Fruit fly (Drosophila melanogaster) whole organism, embryonic: ENCODE measurements around the gene Lamtor4.

Experiments used
- Atf6 ChIP-seq: fragments of 200-800 bp; sonication (Bioruptor generic); IDR thresholded peaks from 2 replicates; pipeline ENCODE4 v1.3.6; 2022; ENCODE audit warnings: missing biosample characterization, missing genetic modification characterization
- Bteb2 ChIP-seq: fragments of 200-800 bp; sonication (Bioruptor generic); optimal IDR thresholded peaks from 2 replicates; lab custom pipeline; 2016; ENCODE audit warnings: missing biosample characterization, missing genetic modification characterization
- CG10267 ChIP-seq: fragments of 200-800 bp; sonication (Bioruptor generic); optimal IDR thresholded peaks from 2 replicates; lab custom pipeline; 2018; ENCODE audit warnings: missing biosample characterization, mild to moderate bottlenecking, missing genetic modification characterization, moderate library complexity
- CG11247 ChIP-seq: fragments of 200-800 bp; sonication (Bioruptor generic); IDR thresholded peaks from 2 replicates; pipeline ENCODE4 v1.3.6; 2022; ENCODE audit warnings: missing biosample characterization, missing genetic modification characterization
- CG11723 ChIP-seq: fragments of 200-800 bp; sonication (Bioruptor generic); optimal IDR thresholded peaks from 2 replicates; lab custom pipeline; 2017; ENCODE audit warnings: missing biosample characterization, mild to moderate bottlenecking, missing genetic modification characterization
- CG12236 ChIP-seq: fragments of 200-800 bp; sonication (Bioruptor generic); optimal IDR thresholded peaks from 2 replicates; lab custom pipeline; 2016; ENCODE audit warnings: missing biosample characterization, missing genetic modification characterization
- CG12942 ChIP-seq: fragments of 200-800 bp; sonication (Bioruptor generic); optimal IDR thresholded peaks from 3 replicates; lab custom pipeline; 2016; ENCODE audit warnings: missing biosample characterization, missing genetic modification characterization
- CG1603 ChIP-seq: fragments of 200-800 bp; sonication (Bioruptor generic); optimal IDR thresholded peaks from 2 replicates; lab custom pipeline; 2019; ENCODE audit warnings: missing biosample characterization, mild to moderate bottlenecking, missing genetic modification characterization, moderate library complexity
- CG17912 ChIP-seq: fragments of 200-800 bp; sonication (Bioruptor generic); optimal IDR thresholded peaks from 2 replicates; lab custom pipeline; 2018; ENCODE audit warnings: missing biosample characterization, mild to moderate bottlenecking, missing genetic modification characterization
- CG18619 ChIP-seq: fragments of 200-800 bp; sonication (Bioruptor generic); optimal IDR thresholded peaks from 3 replicates; lab custom pipeline; 2017; ENCODE audit warnings: missing biosample characterization, mild to moderate bottlenecking, missing genetic modification characterization
- CG2875 ChIP-seq: fragments of 200-800 bp; sonication (Bioruptor generic); optimal IDR thresholded peaks from 2 replicates; lab custom pipeline; 2017; ENCODE audit warnings: missing biosample characterization, mild to moderate bottlenecking, missing genetic modification characterization, missing genetic modification reagents
- CG3163 ChIP-seq: fragments of 200-800 bp; sonication (Bioruptor generic); optimal IDR thresholded peaks from 3 replicates; lab custom pipeline; 2016; ENCODE audit warnings: missing biosample characterization, missing genetic modification characterization
- CG34422 ChIP-seq: fragments of 200-800 bp; sonication (Bioruptor generic); IDR thresholded peaks from 3 replicates; pipeline ENCODE4 v1.3.6; 2022; ENCODE audit warnings: missing biosample characterization, missing genetic modification characterization
- CG42726 ChIP-seq: fragments of 200-800 bp; sonication (Bioruptor generic); IDR thresholded peaks from 2 replicates; pipeline ENCODE4 v1.3.6; 2022; ENCODE audit warnings: missing biosample characterization, missing genetic modification characterization; ENCODE audit not compliant: partially characterized antibody
- CG5953 ChIP-seq: fragments of 200-800 bp; sonication (Bioruptor generic); IDR thresholded peaks from 2 replicates; pipeline ENCODE4 v1.3.6; 2022; ENCODE audit warnings: missing biosample characterization, missing genetic modification characterization
- CG8281 ChIP-seq: fragments of 200-800 bp; sonication (Bioruptor generic); optimal IDR thresholded peaks from 2 replicates; lab custom pipeline; 2018; ENCODE audit warnings: missing biosample characterization, mild to moderate bottlenecking, missing genetic modification characterization, moderate library complexity
- CG8290 ChIP-seq, 3 experiments: fragments of 200-800 bp; sonication (Bioruptor generic); optimal IDR thresholded peaks; 2 replicates each; lab custom pipeline; 2016 to 2019; ENCODE audit warnings: missing biosample characterization in 3 of 3, missing genetic modification characterization in 3 of 3, mild to moderate bottlenecking in 2 of 3, moderate library complexity in 1 of 3
- Dp ChIP-seq: fragments of 200-800 bp; sonication (Bioruptor generic); optimal IDR thresholded peaks from 2 replicates; lab custom pipeline; 2018; ENCODE audit warnings: missing biosample characterization, mild to moderate bottlenecking, missing genetic modification characterization, moderate library complexity
- Ets65A ChIP-seq: fragments of 200-800 bp; sonication (Bioruptor generic); peaks from one replicate; lab custom pipeline; 2016; ENCODE audit warnings: missing biosample characterization, missing genetic modification characterization
- GATAe ChIP-seq: fragments of 200-800 bp; sonication (Bioruptor generic); conservative IDR thresholded peaks from 2 replicates; pipeline ENCODE4 v1.3.6; 2022; ENCODE audit warnings: missing biosample characterization, missing genetic modification characterization
- Hr51 ChIP-seq, 2 experiments: fragments of 200-800 bp; sonication (Bioruptor generic); optimal IDR thresholded peaks; 2 replicates in 1 of 2; 3 replicates in 1 of 2; lab custom pipeline; 2016 to 2018; ENCODE audit warnings: missing biosample characterization in 2 of 2, missing genetic modification characterization in 2 of 2, mild to moderate bottlenecking in 1 of 2, moderate library complexity in 1 of 2
- Opbp ChIP-seq: fragments of 200-800 bp; sonication (Bioruptor generic); IDR thresholded peaks from 3 replicates; pipeline ENCODE4 v1.3.6; 2022; ENCODE audit warnings: missing biosample characterization, missing genetic modification characterization; ENCODE audit not compliant: partially characterized antibody
- Ravus ChIP-seq: fragments of 200-800 bp; sonication (Bioruptor generic); IDR thresholded peaks from 2 replicates; pipeline ENCODE4 v1.3.6; 2022; ENCODE audit warnings: missing biosample characterization, missing genetic modification characterization
- bigmax ChIP-seq: fragments of 200-800 bp; sonication (Bioruptor generic); optimal IDR thresholded peaks from 2 replicates; lab custom pipeline; 2018; ENCODE audit warnings: missing biosample characterization, mild to moderate bottlenecking, missing genetic modification characterization
- bsh ChIP-seq, 2 experiments: fragments of 200-800 bp; sonication (Bioruptor generic); optimal IDR thresholded peaks; 2 replicates each; lab custom pipeline; 2017 to 2018; ENCODE audit warnings: mild to moderate bottlenecking in 2 of 2, missing biosample characterization in 2 of 2, missing genetic modification characterization in 2 of 2, moderate library complexity in 1 of 2
- chif ChIP-seq, 2 experiments: fragments of 200-800 bp; sonication (Bioruptor generic); optimal IDR thresholded peaks; 3 replicates each; lab custom pipeline; 2016; ENCODE audit warnings: missing biosample characterization in 2 of 2, missing genetic modification characterization in 2 of 2
- chn ChIP-seq: fragments of 200-800 bp; sonication (Bioruptor generic); optimal IDR thresholded peaks from 2 replicates; lab custom pipeline; 2016; ENCODE audit warnings: missing biosample characterization, missing genetic modification characterization
- da ChIP-seq: fragments of 200-800 bp; sonication (Bioruptor generic); optimal IDR thresholded peaks from 2 replicates; lab custom pipeline; 2016; ENCODE audit warnings: missing biosample characterization, missing genetic modification characterization
- en ChIP-seq: fragments of 200-800 bp; sonication (Bioruptor generic); optimal IDR thresholded peaks from 2 replicates; lab custom pipeline; 2016; ENCODE audit warnings: missing biosample characterization, missing genetic modification characterization
- eyg ChIP-seq: fragments of 200-800 bp; sonication (Bioruptor generic); optimal IDR thresholded peaks from 3 replicates; lab custom pipeline; 2016; ENCODE audit warnings: missing biosample characterization, missing genetic modification characterization
- fd96Cb ChIP-seq: fragments of 200-800 bp; sonication (Bioruptor generic); optimal IDR thresholded peaks from 2 replicates; lab custom pipeline; 2018; ENCODE audit warnings: missing biosample characterization, mild to moderate bottlenecking, missing genetic modification characterization, moderate library complexity
- ftz-f1 ChIP-seq: fragments of 200-800 bp; sonication (Bioruptor generic); optimal IDR thresholded peaks from 2 replicates; lab custom pipeline; 2016; ENCODE audit warnings: missing biosample characterization, missing genetic modification characterization
- gcm ChIP-seq: fragments of 200-800 bp; sonication (Bioruptor generic); optimal IDR thresholded peaks from 2 replicates; lab custom pipeline; 2019; ENCODE audit warnings: missing biosample characterization, mild to moderate bottlenecking, missing genetic modification characterization, moderate library complexity
- ken ChIP-seq: fragments of 200-800 bp; sonication (Bioruptor generic); IDR thresholded peaks from 3 replicates; pipeline ENCODE4 v1.3.6; 2022; ENCODE audit warnings: missing biosample characterization, missing genetic modification characterization
- klu ChIP-seq: fragments of 200-800 bp; sonication (Bioruptor generic); IDR thresholded peaks from 2 replicates; pipeline ENCODE4 v1.3.6; 2022; ENCODE audit warnings: missing biosample characterization, missing genetic modification characterization
- lilli ChIP-seq: fragments of 200-800 bp; sonication (Bioruptor generic); optimal IDR thresholded peaks from 3 replicates; lab custom pipeline; 2016; ENCODE audit warnings: missing biosample characterization, missing genetic modification characterization
- oc ChIP-seq: fragments of 200-800 bp; sonication (Bioruptor generic); optimal IDR thresholded peaks from 2 replicates; lab custom pipeline; 2018; ENCODE audit warnings: missing biosample characterization, mild to moderate bottlenecking, missing genetic modification characterization, moderate library complexity
- org-1 ChIP-seq: fragments of 200-800 bp; sonication (Bioruptor generic); optimal IDR thresholded peaks from 2 replicates; lab custom pipeline; 2017; ENCODE audit warnings: missing biosample characterization, missing genetic modification characterization
- peb ChIP-seq: fragments of 200-800 bp; sonication (Bioruptor generic); IDR thresholded peaks from 2 replicates; pipeline ENCODE4 v1.3.6; 2022; ENCODE audit warnings: missing biosample characterization, missing genetic modification characterization
- pnt ChIP-seq: fragments of 200-800 bp; sonication (Bioruptor generic); optimal IDR thresholded peaks from 3 replicates; lab custom pipeline; 2016; ENCODE audit warnings: missing biosample characterization, missing genetic modification characterization
- schlank ChIP-seq: fragments of 200-800 bp; sonication (Bioruptor generic); optimal IDR thresholded peaks from 2 replicates; lab custom pipeline; 2018; ENCODE audit warnings: missing biosample characterization, mild to moderate bottlenecking, missing genetic modification characterization
- sim ChIP-seq: fragments of 200-800 bp; sonication (Bioruptor generic); IDR thresholded peaks from 2 replicates; pipeline ENCODE4 v1.3.6; 2022; ENCODE audit warnings: missing biosample characterization, missing genetic modification characterization
- sob ChIP-seq: fragments of 200-800 bp; sonication (Bioruptor generic); IDR thresholded peaks from 2 replicates; pipeline ENCODE4 v1.3.6; 2022; ENCODE audit warnings: missing biosample characterization, missing genetic modification characterization
- sr ChIP-seq: fragments of 200-800 bp; sonication (Bioruptor generic); IDR thresholded peaks from 3 replicates; pipeline ENCODE4 v1.3.6; 2022; ENCODE audit warnings: missing biosample characterization, missing genetic modification characterization
- tap ChIP-seq: fragments of 200-800 bp; optimal IDR thresholded peaks from 3 replicates; lab custom pipeline; 2019; ENCODE audit warnings: missing biosample characterization, mild to moderate bottlenecking, missing genetic modification characterization, moderate library complexity
- tgo ChIP-seq: fragments of 200-800 bp; sonication (Bioruptor generic); IDR thresholded peaks from 3 replicates; pipeline ENCODE4 v1.3.6; 2022; ENCODE audit warnings: missing biosample characterization, missing genetic modification characterization
- twi ChIP-seq: fragments of 200-800 bp; optimal IDR thresholded peaks from 2 replicates; lab custom pipeline; 2019; ENCODE audit warnings: missing biosample characterization, mild to moderate bottlenecking, missing genetic modification characterization, moderate library complexity
- unc-4 ChIP-seq: fragments of 200-800 bp; sonication (Bioruptor generic); IDR thresholded peaks from 2 replicates; pipeline ENCODE4 v1.3.6; 2022; ENCODE audit warnings: missing biosample characterization, missing genetic modification characterization; ENCODE audit not compliant: partially characterized antibody

Gene Lamtor4

DNA sequence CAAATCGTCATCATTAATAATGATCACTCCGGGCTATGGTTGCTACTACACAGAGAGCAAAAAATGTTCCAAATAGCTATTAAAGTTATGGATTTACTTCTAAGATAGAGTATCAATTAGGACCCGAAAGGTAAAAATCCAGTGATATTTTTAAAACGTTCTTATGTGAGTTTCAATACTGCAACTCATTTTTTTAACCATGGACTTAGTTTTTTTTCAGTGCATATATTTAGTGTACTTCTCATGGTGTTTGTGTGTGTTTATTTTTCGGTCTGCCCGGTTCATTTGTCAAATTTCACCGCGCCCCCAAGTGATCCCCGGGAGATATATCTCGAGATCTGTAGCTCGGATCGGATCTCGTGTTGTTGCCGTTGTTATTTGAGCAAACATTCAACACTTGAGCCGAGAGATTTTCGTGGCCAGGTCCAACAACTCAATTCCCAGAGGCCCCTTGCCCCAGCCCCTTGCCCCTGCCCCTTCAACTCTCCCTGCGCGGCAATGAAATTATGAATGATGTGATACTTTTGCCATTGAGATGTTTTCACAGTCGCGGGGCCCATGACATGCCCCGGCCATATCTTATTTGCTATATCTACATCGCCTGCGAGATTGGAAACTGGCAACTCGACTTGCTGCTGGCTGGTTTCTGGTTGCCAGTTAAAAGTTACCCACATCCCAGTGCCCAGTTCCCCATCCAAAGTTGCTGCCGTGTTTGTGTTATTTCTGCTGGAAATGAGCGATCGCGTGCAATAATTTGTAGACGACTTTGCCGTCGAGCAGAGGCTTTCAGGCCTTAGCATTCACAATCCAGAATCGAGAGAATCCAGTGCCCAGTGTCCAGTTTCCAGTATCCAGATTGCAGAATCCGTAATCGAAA, 34.0 kb upstream of the Lamtor4 start (continued):
- TF ChIP-seq CG5953 (GFP tag; lab: Robert Waterston, UW) (no peak), peb (GFP tag; lab: Robert Waterston, UW) (peak; percentile 54; the same call in 1 of the 2 replicates), Bteb2 (GFP tag; lab: Kevin White, UChicago) (peak; percentile 4), fd96Cb (tag; lab: Kevin White, UChicago) (peak; percentile 81), CG2875 (GFP tag; lab: Kevin White, UChicago) (peak; percentile 22), tgo (GFP tag; lab: Robert Waterston, UW) (peak; percentile 51; the same call in 1 of the 3 replicates), CG17912 (GFP tag; lab: Kevin White, UChicago) (no peak), twi (peak; percentile 60), oc (tag; lab: Kevin White, UChicago) (no peak), CG1603 (tag; lab: Kevin White, UChicago) (peak; percentile 69), ken (no peak), bigmax (GFP tag; lab: Kevin White, UChicago) (no peak), sim (GFP tag; lab: Robert Waterston, UW) (peak; percentile 37; the same call in 1 of the 2 replicates), CG8281 (tag; lab: Kevin White, UChicago) (no peak), unc-4 (GFP tag; lab: Robert Waterston, UW) (no peak), chif (GFP tag; optimal IDR thresholded peaks at IDR 0.05; lab: Kevin White, UChicago) (peak; percentile 70 to 89), CG42726 (no peak), CG18619 (GFP tag; lab: Kevin White, UChicago) (peak; percentile 43), CG8290 (GFP tag; optimal IDR thresholded peaks at IDR 0.05; lab: Kevin White, UChicago) (peak; percentile 5), CG8290 (tag; optimal IDR thresholded peaks at IDR 0.05; lab: Kevin White, UChicago) (peak in 1 of 2 experiments; percentile 30), Ravus (GFP tag; lab: Robert Waterston, UW) (no peak), CG34422 (GFP tag; lab: Robert Waterston, UW) (no peak), Ets65A (GFP tag; lab: Kevin White, UChicago) (peak; percentile 93), Opbp (GFP tag; lab: Robert Waterston, UW) (no peak), da (peak; percentile 32), en (GFP tag; lab: Kevin White, UChicago) (peak; percentile 28), eyg (GFP tag; lab: Kevin White, UChicago) (no peak), Dp (GFP tag; lab: Kevin White, UChicago) (no peak), sr (GFP tag; lab: Robert Waterston, UW) (no peak), GATAe (no peak), bsh (GFP tag; optimal IDR thresholded peaks at IDR 0.05; lab: Kevin White, UChicago) (peak in 1 of 2 experiments; percentile 88), org-1 (GFP tag; lab: Kevin White, UChicago) (peak; percentile 1), CG11247 (GFP tag; lab: Robert Waterston, UW) (no peak), tap (no peak), ftz-f1 (no peak), gcm (peak; percentile 61), Hr51 (GFP tag; optimal IDR thresholded peaks at IDR 0.05; lab: Kevin White, UChicago) (peak; percentile 29 to 59), CG11723 (GFP tag; lab: Kevin White, UChicago) (peak; percentile 20), CG3163 (GFP tag; lab: Kevin White, UChicago) (no peak), schlank (tag; lab: Kevin White, UChicago) (no peak), sob (GFP tag; lab: Robert Waterston, UW) (no peak; the same call in 1 of the 2 replicates), CG12236 (GFP tag; lab: Kevin White, UChicago) (peak; percentile 71), pnt (GFP tag; lab: Kevin White, UChicago) (no peak), chn (GFP tag; lab: Kevin White, UChicago) (peak; percentile 75), CG10267 (tag; lab: Kevin White, UChicago) (peak; percentile 83), lilli (GFP tag; lab: Kevin White, UChicago) (peak; percentile 60), Atf6 (GFP tag; lab: Robert Waterston, UW) (no peak), klu (GFP tag; lab: Robert Waterston, UW) (no peak), CG12942 (GFP tag; lab: Kevin White, UChicago) (peak; percentile 11)
